Worm (Caenorhabditis elegans) whole organism, young adult: ENCODE results near the gene sucl-1.
"Not testable (repeated sequence)": the region's sequence is repeated elsewhere in the genome, so short reads cannot be mapped to it uniquely, and the experiment has no call there.

Source experiments
- K12H6.12 ChIP-seq: fragments of 200-800 bp; sonication (Bioruptor generic); optimal IDR thresholded peaks from 2 replicates; lab custom pipeline; 2018; ENCODE audit warnings: mild to moderate bottlenecking, missing genetic modification characterization, missing compliant biosample characterization
- ama-1 ChIP-seq, 3 experiments: fragments of 150-350 bp in 1 of 3; sonication (generic microtip) in 2 of 3; optimal IDR thresholded peaks; 2 replicates each; lab custom pipeline; 2014 to 2018; ENCODE audit warnings: missing biosample characterization in 2 of 3, missing genetic modification characterization in 2 of 3, missing genetic modification reagents in 2 of 3
- aptf-3 ChIP-seq: fragments of 200-800 bp; sonication (Bioruptor generic); IDR thresholded peaks from 2 replicates; pipeline ENCODE4 v1.3.6; 2022; ENCODE audit warnings: missing genetic modification characterization, missing compliant biosample characterization
- ccch-3 ChIP-seq: fragments of 200-800 bp; sonication (Bioruptor generic); optimal IDR thresholded peaks from 2 replicates; lab custom pipeline; 2018; ENCODE audit warnings: mild to moderate bottlenecking, missing genetic modification characterization, missing compliant biosample characterization
- hmg-1.2 ChIP-seq: fragments of 200-800 bp; sonication (Bioruptor generic); IDR thresholded peaks from 2 replicates; pipeline ENCODE4 v1.3.6; 2022; ENCODE audit warnings: missing genetic modification reagents, missing genetic modification characterization, missing compliant biosample characterization
- lin-26 ChIP-seq: fragments of 200-800 bp; sonication (Bioruptor generic); IDR thresholded peaks from 2 replicates; pipeline ENCODE4 v1.3.6; 2022; ENCODE audit warnings: missing genetic modification reagents, missing genetic modification characterization, missing compliant biosample characterization
- lin-54 ChIP-seq: fragments of 200-800 bp; sonication (Bioruptor generic); optimal IDR thresholded peaks from 2 replicates; lab custom pipeline; 2018; ENCODE audit warnings: mild to moderate bottlenecking, missing genetic modification characterization, missing compliant biosample characterization
- lir-1 ChIP-seq: fragments of 200-800 bp; sonication (Bioruptor generic); conservative IDR thresholded peaks from 2 replicates; pipeline ENCODE4 v1.3.6; 2022; ENCODE audit warnings: missing genetic modification reagents, missing genetic modification characterization, missing compliant biosample characterization
- madf-8 ChIP-seq: fragments of 200-800 bp; sonication (Bioruptor generic); conservative IDR thresholded peaks from 2 replicates; pipeline ENCODE4 v1.3.6; 2022; ENCODE audit warnings: missing genetic modification reagents, missing genetic modification characterization, missing compliant biosample characterization
- nhr-179 ChIP-seq: sonication (generic microtip); optimal IDR thresholded peaks from 2 replicates; lab custom pipeline; 2016; ENCODE audit warnings: mild to moderate bottlenecking, missing genetic modification characterization, missing compliant biosample characterization
- snpc-3.4 ChIP-seq: sonication (generic microtip); optimal IDR thresholded peaks from 2 replicates; lab custom pipeline; 2017; ENCODE audit warnings: missing genetic modification characterization, mild to moderate bottlenecking, missing compliant biosample characterization, antibody characterized with exemption, moderate library complexity, missing genotype, missing genetic modification reagents
- unc-130 ChIP-seq: sonication (generic microtip); optimal IDR thresholded peaks from 2 replicates; lab custom pipeline; 2016; ENCODE audit warnings: missing genetic modification reagents, missing genetic modification characterization, missing compliant biosample characterization
- zfh-2 ChIP-seq: fragments of 200-800 bp; sonication (Bioruptor generic); conservative IDR thresholded peaks from 2 replicates; pipeline ENCODE4 v1.3.6; 2022; ENCODE audit warnings: missing genetic modification reagents, missing genetic modification characterization, missing compliant biosample characterization
- zim-3 ChIP-seq: sonication (generic microtip); optimal IDR thresholded peaks from 2 replicates; lab custom pipeline; 2017; ENCODE audit warnings: mild to moderate bottlenecking, missing genetic modification characterization, moderate library complexity, missing compliant biosample characterization

- not testable (repeated sequence) for TF ChIP-seq unc-130; aptf-3 (GFP tag; lab: Robert Waterston, UW); snpc-3.4; zfh-2 (GFP tag; lab: Robert Waterston, UW); madf-8; lin-54 (GFP tag; lab: Kevin White, UChicago); K12H6.12; ama-1 (optimal IDR thresholded peaks at IDR 0.05; lab: Kevin White, UChicago); ama-1 (GFP tag; optimal IDR thresholded peaks at IDR 0.05; lab: Kevin White, UChicago); ccch-3 (GFP tag; lab: Kevin White, UChicago); hmg-1.2; lir-1 (GFP tag; lab: Robert Waterston, UW); zim-3 (tag; lab: Kevin White, UChicago); lin-26 (GFP tag; lab: Robert Waterston, UW); nhr-179 (tag; lab: Kevin White, UChicago)
Observed at ce11 chrX:14724139-14724538, 29.7 kb upstream of the sucl-1 start.
